Worm (Caenorhabditis elegans) whole organism, mixed stage, embryonic: Measurements from ENCODE around the gene C52G5.3.

Source experiments
- M03D4.4 ChIP-seq: sonication (generic microtip); optimal IDR thresholded peaks from 2 replicates; lab custom pipeline; 2017; ENCODE audit warnings: mild to moderate bottlenecking, missing genetic modification characterization, missing compliant biosample characterization
- ces-1 ChIP-seq: fragments of 150-350 bp; optimal IDR thresholded peaks from 2 replicates; lab custom pipeline; 2014; ENCODE audit warnings: missing biosample characterization, missing genetic modification reagents, missing genetic modification characterization
- elt-3 ChIP-seq: fragments of 150-350 bp; optimal IDR thresholded peaks from 2 replicates; lab custom pipeline; 2014; ENCODE audit warnings: missing biosample characterization, missing genetic modification characterization
- flh-1 ChIP-seq: fragments of 200-800 bp; sonication (Bioruptor generic); optimal IDR thresholded peaks from 2 replicates; lab custom pipeline; 2018; ENCODE audit warnings: mild to moderate bottlenecking, missing genetic modification characterization, moderate library complexity, missing compliant biosample characterization
- nhr-12 ChIP-seq: fragments of 150-350 bp; optimal IDR thresholded peaks from 2 replicates; lab custom pipeline; 2014; ENCODE audit warnings: missing biosample characterization, missing genetic modification characterization
- sptf-1 ChIP-seq: sonication (generic microtip); optimal IDR thresholded peaks from 2 replicates; lab custom pipeline; 2017; ENCODE audit warnings: mild to moderate bottlenecking, missing genetic modification characterization, moderate library complexity, missing compliant biosample characterization
- tbx-8 ChIP-seq: fragments of 200-800 bp; sonication (Bioruptor generic); optimal IDR thresholded peaks from 2 replicates; lab custom pipeline; 2018; ENCODE audit warnings: mild to moderate bottlenecking, missing genetic modification characterization, moderate library complexity, missing compliant biosample characterization
- unc-39 ChIP-seq: fragments of 150-350 bp; optimal IDR thresholded peaks from 2 replicates; lab custom pipeline; 2014; ENCODE audit warnings: missing biosample characterization, missing genetic modification characterization

DNA sequence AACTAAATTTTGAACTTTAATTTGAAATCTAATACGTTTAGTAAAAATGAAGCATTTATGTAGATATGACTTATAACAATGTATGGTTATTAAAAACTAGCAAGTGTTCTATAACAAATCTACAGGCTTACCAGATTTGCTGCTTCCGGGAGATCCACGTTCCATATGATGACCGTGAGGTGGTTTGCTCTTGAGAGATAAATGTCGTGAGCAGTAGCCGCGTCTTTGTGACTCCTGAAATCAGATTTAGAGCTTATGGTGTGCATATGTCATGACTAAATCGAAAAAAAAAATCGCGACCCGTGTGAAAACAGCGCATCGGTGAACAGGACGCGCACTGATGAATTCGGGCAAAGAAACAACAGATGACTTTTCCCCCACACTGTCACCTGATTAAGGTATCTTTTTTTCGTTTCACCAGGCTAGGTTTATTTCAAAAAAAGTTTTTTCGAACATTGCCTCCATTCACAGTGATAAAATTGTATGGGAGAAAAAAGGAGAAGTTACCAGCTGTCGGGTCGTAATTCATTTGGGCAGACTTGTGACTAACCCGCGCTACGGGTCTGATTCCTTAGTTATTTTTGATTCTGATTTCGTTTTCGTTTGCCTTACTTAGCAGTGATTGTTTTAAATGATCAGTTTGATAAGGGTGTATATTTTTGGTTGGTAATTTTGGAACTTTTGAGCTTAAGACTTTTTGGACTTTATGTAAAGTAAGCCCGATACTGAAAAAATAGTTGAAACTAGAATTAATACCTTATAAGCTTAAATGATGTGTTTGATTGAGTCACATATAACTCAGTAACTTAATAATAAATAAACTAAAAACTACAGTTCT is 37.6 kb downstream of the C52G5.3 start, which contains the start of gene nhr-27:
- TF ChIP-seq tbx-8 (no peak), flh-1 (GFP tag; lab: Kevin White, UChicago) (no peak), unc-39 (no peak), ces-1 (GFP tag; lab: Kevin White, UChicago) (no peak), nhr-12 (tag; lab: Kevin White, UChicago) (no peak), sptf-1 (tag; lab: Kevin White, UChicago) (no peak), elt-3 (tag; lab: Kevin White, UChicago) (no peak), M03D4.4 (tag; lab: Kevin White, UChicago) (no peak)
